Fruit fly (Drosophila melanogaster): ENCODE measurements around the gene Ugt37A1.
A peak's percentile ranks its signal among the peaks of the same experiment; 100 is the strongest.

The Ugt37A1 gene

dm6 chr2L:20414750-20415211 lies 40.9 kb upstream of the Ugt37A1 start, which contains the start of gene CG10947 (continued):
- TF ChIP-seq CG9876 (GFP tag; optimal IDR thresholded peaks at IDR 0.05): peak; percentile 50
- TF ChIP-seq CG11398 (GFP tag; optimal IDR thresholded peaks at IDR 0.05): peak; percentile 33
- peak; percentile 63 for TF ChIP-seq unpg (GFP tag; optimal IDR thresholded peaks at IDR 0.05)
- no peak for TF ChIP-seq Adf1 (GFP tag; IDR thresholded peaks at IDR 0.05)
- TF ChIP-seq CG30431 (GFP tag; optimal IDR thresholded peaks at IDR 0.05): peak; percentile 42
- peak; percentile 28 for TF ChIP-seq Bdp1 (GFP tag; optimal IDR thresholded peaks at IDR 0.05)
- peak; percentile 39; the same call in 1 of the 2 replicates for TF ChIP-seq ato (GFP tag; IDR thresholded peaks at IDR 0.05; ENCODE audit: partially characterized antibody)
- TF ChIP-seq Drgx (GFP tag; IDR thresholded peaks at IDR 0.05): no peak
- TF ChIP-seq gcm (GFP tag; optimal IDR thresholded peaks at IDR 0.05): no peak
- no peak for TF ChIP-seq kay (GFP tag; optimal IDR thresholded peaks at IDR 0.05)
- TF ChIP-seq her (GFP tag; optimal IDR thresholded peaks at IDR 0.05): peak; percentile 52
- TF ChIP-seq sqz (GFP tag; optimal IDR thresholded peaks at IDR 0.05): peak; percentile 15
- no peak for TF ChIP-seq CG34422 (GFP tag; IDR thresholded peaks at IDR 0.05)
- TF ChIP-seq ab (GFP tag; optimal IDR thresholded peaks at IDR 0.05): no peak
- peak; percentile 47 for TF ChIP-seq CG2712 (tag; optimal IDR thresholded peaks at IDR 0.05)
- TF ChIP-seq CG9932 (GFP tag; IDR thresholded peaks at IDR 0.05): peak; percentile 75
- no peak for TF ChIP-seq fd96Cb (tag; optimal IDR thresholded peaks at IDR 0.05)
- peak; percentile 68 for TF ChIP-seq repo (GFP tag; optimal IDR thresholded peaks at IDR 0.05)
- TF ChIP-seq CG10959 (GFP tag; IDR thresholded peaks at IDR 0.05): no peak
- TF ChIP-seq CG14965 (GFP tag; optimal IDR thresholded peaks at IDR 0.05; ENCODE audit: borderline replicate concordance): peak; percentile 99
- TF ChIP-seq lilli (GFP tag; optimal IDR thresholded peaks at IDR 0.05): peak; percentile 62
- TF ChIP-seq CG4854 (GFP tag; optimal IDR thresholded peaks at IDR 0.05): peak; percentile 70
- peak; percentile 53 for TF ChIP-seq CG8944 (GFP tag; optimal IDR thresholded peaks at IDR 0.05)
- TF ChIP-seq CG7372 (GFP tag; IDR thresholded peaks at IDR 0.05): peak; percentile 43; the same call in 1 of the 2 replicates
- peak; percentile 73 to 80 for TF ChIP-seq Pdp1 (GFP tag; optimal IDR thresholded peaks at IDR 0.05)
- peak; percentile 58 for TF ChIP-seq CG11723 (GFP tag; optimal IDR thresholded peaks at IDR 0.05)
- peak; percentile 73 for TF ChIP-seq Bgb (GFP tag; IDR thresholded peaks at IDR 0.05; ENCODE audit: partially characterized antibody)
- TF ChIP-seq CG10543 (GFP tag; optimal IDR thresholded peaks at IDR 0.05): peak; percentile 6
- no peak for TF ChIP-seq wor (GFP tag; IDR thresholded peaks at IDR 0.05)
- no peak for TF ChIP-seq CG17612 (GFP tag; IDR thresholded peaks at IDR 0.05)
- TF ChIP-seq CG1529 (GFP tag; optimal IDR thresholded peaks at IDR 0.05): peak; percentile 39
- peak; percentile 55 for TF ChIP-seq CoRest (tag; optimal IDR thresholded peaks at IDR 0.05)
- TF ChIP-seq yki (optimal IDR thresholded peaks at IDR 0.05): no peak
- peak; percentile 44 for TF ChIP-seq CG17802 (tag; optimal IDR thresholded peaks at IDR 0.05)
- TF ChIP-seq sens (GFP tag): peak; percentile 90
- peak; percentile 79 for TF ChIP-seq zfh1 (GFP tag; IDR thresholded peaks at IDR 0.05)
- peak; percentile 62; the same call in 1 of the 2 replicates for TF ChIP-seq ara (GFP tag; IDR thresholded peaks at IDR 0.05)
- peak; percentile 67 for TF ChIP-seq mam (GFP tag; optimal IDR thresholded peaks at IDR 0.05)
- peak; percentile 40 for TF ChIP-seq Oli (tag; optimal IDR thresholded peaks at IDR 0.05)
- peak; percentile 64 for TF ChIP-seq CG15601 (tag; optimal IDR thresholded peaks at IDR 0.05)
- peak; percentile 30; the same call in 1 of the 3 replicates for TF ChIP-seq so (GFP tag; IDR thresholded peaks at IDR 0.05)
- peak; percentile 55 for TF ChIP-seq ems (GFP tag; optimal IDR thresholded peaks at IDR 0.05)
- TF ChIP-seq ERR (GFP tag; optimal IDR thresholded peaks at IDR 0.05): peak; percentile 54
- no peak for TF ChIP-seq CG6175 (GFP tag; IDR thresholded peaks at IDR 0.05)
- peak; percentile 41 for TF ChIP-seq Max (GFP tag; optimal IDR thresholded peaks at IDR 0.05)
- peak; percentile 27 for TF ChIP-seq CG16815 (GFP tag; optimal IDR thresholded peaks at IDR 0.05)
- peak; percentile 95 for TF ChIP-seq CG9437 (GFP tag; optimal IDR thresholded peaks at IDR 0.05)
- TF ChIP-seq ap (GFP tag; IDR thresholded peaks at IDR 0.05): no peak
- TF ChIP-seq CG7928 (GFP tag; optimal IDR thresholded peaks at IDR 0.05): peak; percentile 28
- TF ChIP-seq Sin3A (optimal IDR thresholded peaks at IDR 0.05): no peak
- TF ChIP-seq CG31441 (GFP tag; IDR thresholded peaks at IDR 0.05): peak; percentile 37; the same call in 1 of the 2 replicates
- peak; percentile 39 for TF ChIP-seq dmrt99B (tag; optimal IDR thresholded peaks at IDR 0.05)

Measured in whole organism, embryonic.